Comparison of ENCODE assay signal across 4 fruit fly cellular contexts in genomic region chrX:7692740-7693064, dm6.
TF ChIP-seq lines count a peak whose summit lies in the region.

No protein-coding gene starts in this region.

TF ChIP-seq in whole organism, adult, 20 proteins besides CTCF, POLR2A, EP300 and RAD21 (continued from another document):
- TF ChIP-seq toe (GFP tag; optimal IDR thresholded peaks at IDR 0.05; lab: Kevin White, UChicago) (no peak), Mnt (GFP tag; optimal IDR thresholded peaks at IDR 0.05; lab: Kevin White, UChicago) (peak; percentile 45)

TF ChIP-seq in whole organism, embryonic, 481 proteins besides CTCF, POLR2A, EP300 and RAD21 (continued from another document and continues in another):
- TF ChIP-seq Camta (GFP tag; optimal IDR thresholded peaks at IDR 0.05; lab: Kevin White, UChicago) (peak; percentile 61), da (GFP tag; optimal IDR thresholded peaks at IDR 0.05; lab: Kevin White, UChicago) (no peak), ems (GFP tag; optimal IDR thresholded peaks at IDR 0.05; lab: Kevin White, UChicago) (peak; percentile 18), CG10654 (GFP tag; optimal IDR thresholded peaks at IDR 0.05; lab: Kevin White, UChicago) (peak; percentile 40), CG18011 (GFP tag; optimal IDR thresholded peaks at IDR 0.05; lab: Kevin White, UChicago) (no peak), maf-S (GFP tag; optimal IDR thresholded peaks at IDR 0.05; lab: Kevin White, UChicago) (peak; percentile 20), CG8478 (optimal IDR thresholded peaks at IDR 0.05; lab: Kevin White, UChicago) (no peak), p53 (GFP tag; optimal IDR thresholded peaks at IDR 0.05; lab: Kevin White, UChicago) (no peak), zen (tag; optimal IDR thresholded peaks at IDR 0.05; lab: Kevin White, UChicago) (no peak), fd3F (GFP tag; optimal IDR thresholded peaks at IDR 0.05; lab: Kevin White, UChicago) (peak; percentile 54), MESR4 (GFP tag; optimal IDR thresholded peaks at IDR 0.05; lab: Kevin White, UChicago) (no peak), crol (GFP tag; IDR thresholded peaks at IDR 0.05; lab: Robert Waterston, UW) (no peak), CG16779 (GFP tag; IDR thresholded peaks at IDR 0.05; lab: Robert Waterston, UW) (peak; percentile 74), CG18619 (GFP tag; optimal IDR thresholded peaks at IDR 0.05; lab: Kevin White, UChicago) (no peak), Lim3 (GFP tag; IDR thresholded peaks at IDR 0.05; lab: Robert Waterston, UW) (no peak), CG16863 (GFP tag; optimal IDR thresholded peaks at IDR 0.05; lab: Kevin White, UChicago) (peak; percentile 35), CG14710 (tag; optimal IDR thresholded peaks at IDR 0.05; lab: Kevin White, UChicago) (peak; percentile 23), Blimp-1 (GFP tag; optimal IDR thresholded peaks at IDR 0.05; lab: Kevin White, UChicago) (peak; percentile 69), Bteb2 (GFP tag; optimal IDR thresholded peaks at IDR 0.05; lab: Kevin White, UChicago) (peak; percentile 63), bab2 (GFP tag; optimal IDR thresholded peaks at IDR 0.05; lab: Kevin White, UChicago) (peak; percentile 66), cato (GFP tag; optimal IDR thresholded peaks at IDR 0.05; lab: Kevin White, UChicago; ENCODE audit: borderline replicate concordance) (no peak), luna (GFP tag; optimal IDR thresholded peaks at IDR 0.05; lab: Kevin White, UChicago) (peak; percentile 29), CG18764 (GFP tag; optimal IDR thresholded peaks at IDR 0.05; lab: Kevin White, UChicago) (peak; percentile 28), CG11695 (GFP tag; IDR thresholded peaks at IDR 0.05; lab: Robert Waterston, UW) (peak; percentile 78), NC2α (GFP tag; optimal IDR thresholded peaks at IDR 0.05; lab: Kevin White, UChicago) (no peak), Dip2 (GFP tag; IDR thresholded peaks at IDR 0.05; lab: Robert Waterston, UW) (no peak), CG33213 (GFP tag; optimal IDR thresholded peaks at IDR 0.05; lab: Kevin White, UChicago) (peak; percentile 17), CG10274 (GFP tag; optimal IDR thresholded peaks at IDR 0.05; lab: Kevin White, UChicago) (peak; percentile 11), zfh1 (GFP tag; IDR thresholded peaks at IDR 0.05; lab: Robert Waterston, UW) (peak; percentile 75), CG16813 (GFP tag; IDR thresholded peaks at IDR 0.05; lab: Robert Waterston, UW; ENCODE audit: partially characterized antibody) (no peak), sd (tag; optimal IDR thresholded peaks at IDR 0.05; lab: Kevin White, UChicago) (no peak), CG15011 (GFP tag; optimal IDR thresholded peaks at IDR 0.05; lab: Kevin White, UChicago) (peak; percentile 48), Asciz (GFP tag; optimal IDR thresholded peaks at IDR 0.05; lab: Kevin White, UChicago) (peak; percentile 62), ato (GFP tag; IDR thresholded peaks at IDR 0.05; lab: Robert Waterston, UW; ENCODE audit: partially characterized antibody) (no peak), Stat92E (GFP tag; optimal IDR thresholded peaks at IDR 0.05; lab: Kevin White, UChicago) (no peak), CG15479 (GFP tag; optimal IDR thresholded peaks at IDR 0.05; lab: Kevin White, UChicago) (no peak), CG6683 (GFP tag; optimal IDR thresholded peaks at IDR 0.05; lab: Kevin White, UChicago) (peak; percentile 20), dati (GFP tag; IDR thresholded peaks at IDR 0.05; lab: Robert Waterston, UW) (no peak), CG9817 (tag; optimal IDR thresholded peaks at IDR 0.05; lab: Kevin White, UChicago) (peak; percentile 41), Oli (tag; optimal IDR thresholded peaks at IDR 0.05; lab: Kevin White, UChicago) (peak; percentile 59), D19A (tag; optimal IDR thresholded peaks at IDR 0.05; lab: Kevin White, UChicago) (peak; percentile 46), CG13424 (tag; optimal IDR thresholded peaks at IDR 0.05; lab: Kevin White, UChicago) (peak; percentile 70), emc (GFP tag; optimal IDR thresholded peaks at IDR 0.05; lab: Kevin White, UChicago) (peak; percentile 31), sob (GFP tag; IDR thresholded peaks at IDR 0.05; lab: Robert Waterston, UW) (peak; percentile 71)

TF ChIP-seq in whole organism, prepupa, 60 proteins besides CTCF, POLR2A, EP300 and RAD21 (continued from another document):
- TF ChIP-seq fd59A (GFP tag; optimal IDR thresholded peaks at IDR 0.05; lab: Kevin White, UChicago): peak; percentile 43
- TF ChIP-seq Hr38 (GFP tag; optimal IDR thresholded peaks at IDR 0.05; lab: Kevin White, UChicago): no peak
- TF ChIP-seq Sox102F (GFP tag; optimal IDR thresholded peaks at IDR 0.05; lab: Kevin White, UChicago): peak; percentile 50
- peak; percentile 55 for TF ChIP-seq Smox (GFP tag; optimal IDR thresholded peaks at IDR 0.05; lab: Kevin White, UChicago)
- TF ChIP-seq CG8632 (GFP tag; optimal IDR thresholded peaks at IDR 0.05; lab: Kevin White, UChicago): peak; percentile 53
- TF ChIP-seq Met (GFP tag; optimal IDR thresholded peaks at IDR 0.05; lab: Kevin White, UChicago): peak; percentile 86
- peak; percentile 75 for TF ChIP-seq topi (GFP tag; optimal IDR thresholded peaks at IDR 0.05; lab: Kevin White, UChicago)
- TF ChIP-seq svp (GFP tag; lab: Kevin White, UChicago): peak; percentile 85
- no peak for TF ChIP-seq Blimp-1 (GFP tag; optimal IDR thresholded peaks at IDR 0.05; lab: Kevin White, UChicago)
- peak; percentile 71 for TF ChIP-seq CG31627 (GFP tag; optimal IDR thresholded peaks at IDR 0.05; lab: Kevin White, UChicago)
- TF ChIP-seq CG6163 (GFP tag; IDR thresholded peaks at IDR 0.05; lab: Robert Waterston, UW): peak; percentile 89
- peak; percentile 73 for TF ChIP-seq CG11294 (GFP tag; IDR thresholded peaks at IDR 0.05; lab: Robert Waterston, UW)
- TF ChIP-seq vri (GFP tag; optimal IDR thresholded peaks at IDR 0.05; lab: Kevin White, UChicago): no peak
- peak; percentile 57 for TF ChIP-seq Gug (GFP tag; IDR thresholded peaks at IDR 0.05; lab: Robert Waterston, UW)
- TF ChIP-seq salr (GFP tag; optimal IDR thresholded peaks at IDR 0.05; lab: Kevin White, UChicago): peak in 1 of 2 experiments; percentile 47
- TF ChIP-seq Eip78C (GFP tag; lab: Kevin White, UChicago): peak; percentile 89
- TF ChIP-seq CG15336 (GFP tag; IDR thresholded peaks at IDR 0.05; lab: Robert Waterston, UW): peak; percentile 80
- peak; percentile 34 for TF ChIP-seq CG11902 (GFP tag; optimal IDR thresholded peaks at IDR 0.05; lab: Kevin White, UChicago)
- TF ChIP-seq Ets96B (tag; optimal IDR thresholded peaks at IDR 0.05; lab: Kevin White, UChicago): peak; percentile 57
- TF ChIP-seq CG1621 (tag; optimal IDR thresholded peaks at IDR 0.05; lab: Kevin White, UChicago): peak; percentile 12
- peak; percentile 41 for TF ChIP-seq dac (GFP tag; optimal IDR thresholded peaks at IDR 0.05; lab: Kevin White, UChicago)
- peak; percentile 35 for TF ChIP-seq Ets21C (GFP tag; optimal IDR thresholded peaks at IDR 0.05; lab: Kevin White, UChicago)
- no peak for TF ChIP-seq CG16779 (tag; optimal IDR thresholded peaks at IDR 0.05; lab: Kevin White, UChicago)
- TF ChIP-seq lz (GFP tag; optimal IDR thresholded peaks at IDR 0.05; lab: Kevin White, UChicago): peak; percentile 81
- TF ChIP-seq pdm3 (GFP tag; optimal IDR thresholded peaks at IDR 0.05; lab: Kevin White, UChicago): peak; percentile 70
- peak; percentile 68 for TF ChIP-seq acj6 (GFP tag; optimal IDR thresholded peaks at IDR 0.05; lab: Kevin White, UChicago)
- TF ChIP-seq CG10669 (GFP tag; optimal IDR thresholded peaks at IDR 0.05; lab: Kevin White, UChicago): peak; percentile 46
- no peak for TF ChIP-seq ss (GFP tag; optimal IDR thresholded peaks at IDR 0.05; lab: Kevin White, UChicago)
- no peak for TF ChIP-seq CG6808 (GFP tag; optimal IDR thresholded peaks at IDR 0.05; lab: Kevin White, UChicago)
- peak; percentile 64 for TF ChIP-seq CG10631 (GFP tag; optimal IDR thresholded peaks at IDR 0.05; lab: Kevin White, UChicago)
- TF ChIP-seq fd85E (GFP tag; optimal IDR thresholded peaks at IDR 0.05; lab: Kevin White, UChicago): no peak
- peak; percentile 73 for TF ChIP-seq Sox14 (GFP tag; optimal IDR thresholded peaks at IDR 0.05; lab: Kevin White, UChicago)
- TF ChIP-seq CG11762 (GFP tag; optimal IDR thresholded peaks at IDR 0.05; lab: Kevin White, UChicago; ENCODE audit: insufficient read depth): peak; percentile 14
- TF ChIP-seq CG34406 (GFP tag; optimal IDR thresholded peaks at IDR 0.05; lab: Kevin White, UChicago): peak; percentile 33
- peak; percentile 69 for TF ChIP-seq achi (GFP tag; optimal IDR thresholded peaks at IDR 0.05; lab: Kevin White, UChicago)
- TF ChIP-seq fkh (GFP tag; optimal IDR thresholded peaks at IDR 0.05; lab: Kevin White, UChicago): no peak
- peak; percentile 45 for TF ChIP-seq Sox15 (GFP tag; optimal IDR thresholded peaks at IDR 0.05; lab: Kevin White, UChicago)
- TF ChIP-seq cyc (GFP tag; optimal IDR thresholded peaks at IDR 0.05; lab: Kevin White, UChicago): peak; percentile 67
- no peak for TF ChIP-seq CG6854 (GFP tag; optimal IDR thresholded peaks at IDR 0.05; lab: Kevin White, UChicago)
- peak; percentile 62 for TF ChIP-seq esn (GFP tag; optimal IDR thresholded peaks at IDR 0.05; lab: Kevin White, UChicago)
- TF ChIP-seq eg (GFP tag; IDR thresholded peaks at IDR 0.05; lab: Robert Waterston, UW): peak; percentile 87
TF ChIP-seq in whole organism, prepupa: peak in this region for 45.

TF ChIP-seq in whole organism, wandering third instar larva, 38 proteins besides CTCF, POLR2A, EP300 and RAD21 (continued from another document):
- TF ChIP-seq Vsx2 (GFP tag; optimal IDR thresholded peaks at IDR 0.05; lab: Kevin White, UChicago; ENCODE audit: partially characterized antibody): no peak
- peak; percentile 45 for TF ChIP-seq sv (GFP tag; optimal IDR thresholded peaks at IDR 0.05; lab: Kevin White, UChicago)
- TF ChIP-seq tai (GFP tag; optimal IDR thresholded peaks at IDR 0.05; lab: Kevin White, UChicago): peak; percentile 63
- TF ChIP-seq jim (GFP tag; optimal IDR thresholded peaks at IDR 0.05; lab: Kevin White, UChicago): no peak
- TF ChIP-seq Rel (GFP tag; optimal IDR thresholded peaks at IDR 0.05; lab: Kevin White, UChicago): no peak
- no peak for TF ChIP-seq Rel (tag; optimal IDR thresholded peaks at IDR 0.05; lab: Kevin White, UChicago)
- no peak for TF ChIP-seq Abd-B (GFP tag; optimal IDR thresholded peaks at IDR 0.05; lab: Kevin White, UChicago)
- TF ChIP-seq br (GFP tag; optimal IDR thresholded peaks at IDR 0.05; lab: Kevin White, UChicago): peak; percentile 63
- no peak for TF ChIP-seq lola (GFP tag; optimal IDR thresholded peaks at IDR 0.05; lab: Kevin White, UChicago)
- peak; percentile 53 for TF ChIP-seq dmrt93B (GFP tag; optimal IDR thresholded peaks at IDR 0.05; lab: Kevin White, UChicago)
- TF ChIP-seq CG32264 (GFP tag; optimal IDR thresholded peaks at IDR 0.05; lab: Kevin White, UChicago): no peak
- peak; percentile 78 for TF ChIP-seq OdsH (GFP tag; optimal IDR thresholded peaks at IDR 0.05; lab: Kevin White, UChicago)
- TF ChIP-seq CrebA (GFP tag; optimal IDR thresholded peaks at IDR 0.05; lab: Kevin White, UChicago; ENCODE audit: borderline replicate concordance): no peak
- TF ChIP-seq Sp1 (GFP tag; optimal IDR thresholded peaks at IDR 0.05; lab: Kevin White, UChicago): no peak
- TF ChIP-seq Myc (optimal IDR thresholded peaks at IDR 0.05; lab: Kevin White, UChicago): no peak
- TF ChIP-seq fru (GFP tag; optimal IDR thresholded peaks at IDR 0.05; lab: Kevin White, UChicago): peak; percentile 79
